Worm (Caenorhabditis elegans): ENCODE data around the gene gpa-2.

gpa-2 gene

ce11 chrV:8359113-8359564 lies 11.7 kb upstream of the gpa-2 start, which contains the start of gene mpdu-1:
mpdu-1 (minus strand) TSS chrV:8359163.
- peak; percentile 77 for TF ChIP-seq sma-9 (GFP tag; optimal IDR thresholded peaks at IDR 0.05)
- TF ChIP-seq sma-9 (tag; optimal IDR thresholded peaks at IDR 0.05) = no peak
- no peak for TF ChIP-seq nhr-129 (tag; optimal IDR thresholded peaks at IDR 0.05)
- no peak for TF ChIP-seq mab-5 (tag; optimal IDR thresholded peaks at IDR 0.05)
- peak; percentile 64 for TF ChIP-seq lin-13 (GFP tag; optimal IDR thresholded peaks at IDR 0.05)
- TF ChIP-seq unc-55 (GFP tag; optimal IDR thresholded peaks at IDR 0.05) = peak; percentile 77
- no peak for TF ChIP-seq lin-11 (tag; optimal IDR thresholded peaks at IDR 0.05)
- TF ChIP-seq nhr-6 (tag; optimal IDR thresholded peaks at IDR 0.05) = peak; percentile 61
- peak; percentile 48 for TF ChIP-seq ztf-4 (tag; optimal IDR thresholded peaks at IDR 0.05)
- TF ChIP-seq egl-27 (tag; optimal IDR thresholded peaks at IDR 0.05) = peak; percentile 50
- peak; percentile 39 to 86 for TF ChIP-seq lsy-2 (tag; optimal IDR thresholded peaks at IDR 0.05)
- peak; percentile 2 for TF ChIP-seq R02D3.7 (tag; optimal IDR thresholded peaks at IDR 0.05)
- peak; percentile 78 for TF ChIP-seq gmeb-1 (tag; optimal IDR thresholded peaks at IDR 0.05)
- TF ChIP-seq zag-1 (tag; optimal IDR thresholded peaks at IDR 0.05) = no peak
- peak; percentile 24 for TF ChIP-seq alr-1 (tag; optimal IDR thresholded peaks at IDR 0.05)
- no peak for TF ChIP-seq nhr-77 (tag; optimal IDR thresholded peaks at IDR 0.05)
- TF ChIP-seq elt-1 (tag; optimal IDR thresholded peaks at IDR 0.05) = no peak
- no peak for TF ChIP-seq Y55F3AM.14 (GFP tag; optimal IDR thresholded peaks at IDR 0.05)
- no peak for TF ChIP-seq unc-39 (tag; optimal IDR thresholded peaks at IDR 0.05)
- peak; percentile 61 for TF ChIP-seq F13H6.1 (tag; optimal IDR thresholded peaks at IDR 0.05)
- peak; percentile 80 for TF ChIP-seq C34F6.9 (tag; optimal IDR thresholded peaks at IDR 0.05)
- peak; percentile 44 for TF ChIP-seq nhr-21 (tag; optimal IDR thresholded peaks at IDR 0.05)
- TF ChIP-seq fos-1 (tag; optimal IDR thresholded peaks at IDR 0.05) = peak; percentile 75
- TF ChIP-seq sma-3 (GFP tag; optimal IDR thresholded peaks at IDR 0.05) = peak; percentile 48
- TF ChIP-seq blmp-1 (tag; optimal IDR thresholded peaks at IDR 0.05; ENCODE audit: insufficient read depth) = no peak
- no peak for TF ChIP-seq nhr-237 (tag; optimal IDR thresholded peaks at IDR 0.05)
- TF ChIP-seq mbf-1 (tag; optimal IDR thresholded peaks at IDR 0.05) = no peak
- peak; percentile 77 for TF ChIP-seq snpc-4 (tag; optimal IDR thresholded peaks at IDR 0.05)
- TF ChIP-seq sem-4 (tag; optimal IDR thresholded peaks at IDR 0.05) = peak; percentile 17
- peak; percentile 71 for TF ChIP-seq crh-2 (tag; optimal IDR thresholded peaks at IDR 0.05)

DNA sequence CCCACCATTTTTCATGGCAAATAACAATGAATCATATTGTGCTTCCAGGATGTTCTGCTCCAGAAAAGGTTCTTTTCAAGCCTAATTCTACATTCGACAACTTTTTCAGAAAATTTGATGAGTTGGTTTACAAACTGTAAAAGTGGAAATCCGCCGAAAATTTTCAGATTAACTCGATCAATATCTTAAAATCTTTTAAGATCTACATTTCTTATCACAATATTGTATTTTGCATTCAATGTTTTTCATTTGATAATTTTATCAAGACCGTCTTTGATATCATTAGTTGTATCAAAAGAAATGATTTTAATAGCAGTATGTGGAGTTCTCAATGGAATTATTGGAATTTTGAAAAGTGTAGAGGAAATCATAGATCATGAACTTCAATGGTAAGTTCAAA lies 11.0 kb upstream of the gpa-2 start, which contains the start of gene F38E1.6:
TSS of gene F38E1.6 (plus strand) at position 301 of the 400 bp plus-strand sequence.
- TF ChIP-seq aly-2 (tag; optimal IDR thresholded peaks at IDR 0.05) = no peak

DNA sequence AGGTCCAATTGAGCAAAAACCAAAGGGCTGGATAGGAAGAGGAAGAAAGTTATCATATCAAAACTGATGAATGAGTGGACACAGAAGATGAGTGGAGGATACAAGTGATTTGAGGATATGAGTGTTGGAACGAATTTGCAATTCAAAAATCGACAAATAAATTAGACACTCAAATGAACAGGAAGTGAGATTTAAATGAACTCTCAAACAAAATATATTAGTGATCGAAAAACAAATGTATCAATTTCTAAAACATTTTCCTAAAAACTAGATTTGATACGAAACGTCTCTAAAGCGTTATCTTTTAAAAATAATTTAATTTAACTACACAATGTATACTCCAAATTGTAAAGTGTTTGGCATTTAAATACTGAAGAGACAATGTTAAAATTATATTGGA lies 4.6 kb downstream of the gpa-2 start, which contains the start of gene F38E1.10:
TSS of gene F38E1.10 (minus strand) at position 101 of the 400 bp plus-strand sequence.
- TF ChIP-seq nhr-6 (tag; optimal IDR thresholded peaks at IDR 0.05) (no peak), crh-2 (tag; optimal IDR thresholded peaks at IDR 0.05) (no peak), nhr-12 (tag; optimal IDR thresholded peaks at IDR 0.05) (no peak), elt-1 (tag; optimal IDR thresholded peaks at IDR 0.05) (no peak), zag-1 (tag; optimal IDR thresholded peaks at IDR 0.05) (no peak), gmeb-1 (tag; optimal IDR thresholded peaks at IDR 0.05) (no peak), nhr-129 (tag; optimal IDR thresholded peaks at IDR 0.05) (no peak), alr-1 (tag; optimal IDR thresholded peaks at IDR 0.05) (no peak), skn-1 (tag; optimal IDR thresholded peaks at IDR 0.05) (no peak), peb-1 (tag; optimal IDR thresholded peaks at IDR 0.05) (no peak)

ce11 chrV:8375849-8376248 lies 5.0 kb downstream of the gpa-2 start, which contains the start of gene F38E1.3:
F38E1.3 (plus strand) TSS chrV:8376149.
- TF ChIP-seq ceh-82 (tag; optimal IDR thresholded peaks at IDR 0.05) (no peak), skn-1 (tag; optimal IDR thresholded peaks at IDR 0.05) (no peak), sma-3 (GFP tag; optimal IDR thresholded peaks at IDR 0.05) (no peak), nhr-129 (tag; optimal IDR thresholded peaks at IDR 0.05) (no peak), mbf-1 (tag; optimal IDR thresholded peaks at IDR 0.05) (no peak), nhr-77 (tag; optimal IDR thresholded peaks at IDR 0.05) (no peak), sma-9 (GFP tag; optimal IDR thresholded peaks at IDR 0.05) (no peak), sma-9 (tag; optimal IDR thresholded peaks at IDR 0.05) (no peak), C34F6.9 (tag; optimal IDR thresholded peaks at IDR 0.05) (no peak), lin-11 (tag; optimal IDR thresholded peaks at IDR 0.05) (no peak), blmp-1 (tag; optimal IDR thresholded peaks at IDR 0.05; ENCODE audit: insufficient read depth) (no peak), peb-1 (tag; optimal IDR thresholded peaks at IDR 0.05) (no peak), lin-39 (tag; optimal IDR thresholded peaks at IDR 0.05) (no peak), dmd-4 (tag; optimal IDR thresholded peaks at IDR 0.05) (no peak), nhr-21 (tag; optimal IDR thresholded peaks at IDR 0.05) (no peak), zag-1 (tag; optimal IDR thresholded peaks at IDR 0.05) (no peak), snpc-4 (tag; optimal IDR thresholded peaks at IDR 0.05) (no peak), ceh-16 (tag; optimal IDR thresholded peaks at IDR 0.05) (no peak), nhr-11 (tag; optimal IDR thresholded peaks at IDR 0.05) (no peak)
